Fruit fly (Drosophila melanogaster) S2 (cell line): ENCODE results near the gene SLC22A.

Source experiments
- CG8478 ChIP-seq: fragments of >200 bp; optimal IDR thresholded peaks from 2 replicates; lab custom pipeline; 2018
- CTCF ChIP-seq, 2 experiments: fragments of >200 bp; optimal IDR thresholded peaks; 2 replicates each; lab custom pipeline; 2018

DNA sequence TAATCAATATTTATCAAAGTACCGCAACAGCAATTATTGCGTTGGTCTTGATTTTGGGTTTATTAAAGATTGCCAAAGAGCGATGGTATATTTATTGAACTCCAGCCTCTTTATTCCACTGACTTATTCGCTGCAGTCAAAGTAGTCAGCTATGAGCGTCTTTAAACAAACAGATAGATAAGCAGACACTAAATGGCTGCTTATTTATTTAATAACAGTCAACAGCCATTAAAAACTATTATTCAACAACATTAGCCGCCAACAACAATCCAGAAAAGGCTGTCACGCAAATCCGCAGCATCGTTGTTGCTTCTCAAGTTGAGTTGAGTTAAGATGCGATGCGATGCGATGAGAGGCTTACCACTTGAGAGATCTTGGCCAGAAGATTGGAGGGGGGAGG is 25.6 kb upstream of the SLC22A start:
- TF ChIP-seq CG8478 (lab: Kevin White, UChicago) (no peak), CTCF (optimal IDR thresholded peaks at IDR 0.05; lab: Kevin White, UChicago) (no peak)
